Worm (Caenorhabditis elegans): ENCODE results near the gene lin-56.

Gene lin-56

DNA sequence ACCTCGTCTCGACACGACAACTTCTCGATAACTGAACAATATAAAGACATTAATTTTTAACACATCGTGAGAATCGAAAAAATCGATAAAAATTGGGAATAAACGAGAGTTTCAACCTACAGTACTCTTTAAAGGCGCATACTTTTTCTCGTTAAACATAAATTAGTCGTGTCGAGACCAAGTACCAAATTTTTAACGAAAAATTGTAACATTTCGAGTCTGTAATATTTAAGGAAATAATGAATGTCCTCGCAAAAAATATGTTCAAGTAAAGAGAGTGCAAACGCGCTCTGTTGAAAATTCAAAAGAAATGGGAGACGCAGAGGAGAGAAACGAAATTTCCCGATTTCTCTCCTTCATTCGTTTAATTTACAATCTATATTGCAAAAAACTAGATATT lies 528 bp downstream of the lin-56 start:
- no peak for TF ChIP-seq egl-27 (tag; optimal IDR thresholded peaks at IDR 0.05)
- TF ChIP-seq nhr-12 (tag; optimal IDR thresholded peaks at IDR 0.05): no peak
- no peak for TF ChIP-seq lin-13 (GFP tag; optimal IDR thresholded peaks at IDR 0.05)
- TF ChIP-seq ama-1 (optimal IDR thresholded peaks at IDR 0.05): no peak
- TF ChIP-seq nhr-6 (tag; optimal IDR thresholded peaks at IDR 0.05): peak; percentile 15
- no peak for TF ChIP-seq nhr-10 (tag; optimal IDR thresholded peaks at IDR 0.05)
- no peak for TF ChIP-seq unc-39 (tag; optimal IDR thresholded peaks at IDR 0.05)
- peak; percentile 23 for TF ChIP-seq crh-2 (tag; optimal IDR thresholded peaks at IDR 0.05)
- TF ChIP-seq elt-3 (tag; optimal IDR thresholded peaks at IDR 0.05): no peak
- no peak for TF ChIP-seq ZK546.5 (tag; optimal IDR thresholded peaks at IDR 0.05)
- no peak for TF ChIP-seq unc-62 (GFP tag; optimal IDR thresholded peaks at IDR 0.05)
- TF ChIP-seq ceh-82 (tag; optimal IDR thresholded peaks at IDR 0.05): no peak
- no peak for TF ChIP-seq gmeb-1 (tag; optimal IDR thresholded peaks at IDR 0.05)
- no peak for TF ChIP-seq peb-1 (tag; optimal IDR thresholded peaks at IDR 0.05)
- TF ChIP-seq dmd-4 (tag; optimal IDR thresholded peaks at IDR 0.05): no peak
- no peak for TF ChIP-seq sma-3 (GFP tag; optimal IDR thresholded peaks at IDR 0.05)
- TF ChIP-seq nhr-11 (tag; optimal IDR thresholded peaks at IDR 0.05): no peak
- no peak for TF ChIP-seq blmp-1 (tag; optimal IDR thresholded peaks at IDR 0.05; ENCODE audit: insufficient read depth)
- no peak for TF ChIP-seq snpc-4 (tag; optimal IDR thresholded peaks at IDR 0.05)
- TF ChIP-seq sma-9 (GFP tag; optimal IDR thresholded peaks at IDR 0.05): peak; percentile 12
- no peak for TF ChIP-seq sma-9 (tag; optimal IDR thresholded peaks at IDR 0.05)
- no peak for TF ChIP-seq alr-1 (tag; optimal IDR thresholded peaks at IDR 0.05)
- TF ChIP-seq skn-1 (tag; optimal IDR thresholded peaks at IDR 0.05): no peak
- TF ChIP-seq mdl-1 (tag; optimal IDR thresholded peaks at IDR 0.05): no peak
- TF ChIP-seq elt-1 (tag; optimal IDR thresholded peaks at IDR 0.05): no peak
- TF ChIP-seq nhr-129 (tag; optimal IDR thresholded peaks at IDR 0.05): peak; percentile 0
- TF ChIP-seq nhr-23 (tag; optimal IDR thresholded peaks at IDR 0.05): no peak
- TF ChIP-seq fos-1 (tag; optimal IDR thresholded peaks at IDR 0.05): no peak
- TF ChIP-seq R02D3.7 (tag; optimal IDR thresholded peaks at IDR 0.05): no peak
- no peak for TF ChIP-seq ztf-1 (GFP tag; conservative IDR thresholded peaks at IDR 0.05)
- TF ChIP-seq lin-39 (tag; optimal IDR thresholded peaks at IDR 0.05): no peak
- peak; percentile 60 for TF ChIP-seq ztf-4 (tag; optimal IDR thresholded peaks at IDR 0.05)
- no peak for TF ChIP-seq ceh-16 (tag; optimal IDR thresholded peaks at IDR 0.05)
- no peak for TF ChIP-seq mbf-1 (tag; optimal IDR thresholded peaks at IDR 0.05)
- TF ChIP-seq aly-2 (tag; optimal IDR thresholded peaks at IDR 0.05): no peak
- no peak for TF ChIP-seq zag-1 (tag; optimal IDR thresholded peaks at IDR 0.05)
- TF ChIP-seq unc-55 (GFP tag; optimal IDR thresholded peaks at IDR 0.05): peak; percentile 14
- no peak for TF ChIP-seq ztf-11 (tag; optimal IDR thresholded peaks at IDR 0.05)
- peak in 1 of 2 experiments; percentile 28 for TF ChIP-seq lsy-2 (tag; optimal IDR thresholded peaks at IDR 0.05)
- no peak for TF ChIP-seq nhr-77 (tag; optimal IDR thresholded peaks at IDR 0.05)
- TF ChIP-seq sem-4 (tag; optimal IDR thresholded peaks at IDR 0.05): no peak
- TF ChIP-seq mab-5 (tag; optimal IDR thresholded peaks at IDR 0.05): no peak
- no peak for TF ChIP-seq lin-11 (tag; optimal IDR thresholded peaks at IDR 0.05)
- TF ChIP-seq nhr-237 (tag; optimal IDR thresholded peaks at IDR 0.05): no peak
- peak; percentile 36 for TF ChIP-seq nhr-25 (tag; optimal IDR thresholded peaks at IDR 0.05)
- no peak for TF ChIP-seq F13H6.1 (tag; optimal IDR thresholded peaks at IDR 0.05)
- no peak for TF ChIP-seq Y55F3AM.14 (GFP tag; optimal IDR thresholded peaks at IDR 0.05)
- TF ChIP-seq C34F6.9 (tag; optimal IDR thresholded peaks at IDR 0.05): peak; percentile 49
- TF ChIP-seq nhr-21 (tag; optimal IDR thresholded peaks at IDR 0.05): peak; percentile 24

DNA sequence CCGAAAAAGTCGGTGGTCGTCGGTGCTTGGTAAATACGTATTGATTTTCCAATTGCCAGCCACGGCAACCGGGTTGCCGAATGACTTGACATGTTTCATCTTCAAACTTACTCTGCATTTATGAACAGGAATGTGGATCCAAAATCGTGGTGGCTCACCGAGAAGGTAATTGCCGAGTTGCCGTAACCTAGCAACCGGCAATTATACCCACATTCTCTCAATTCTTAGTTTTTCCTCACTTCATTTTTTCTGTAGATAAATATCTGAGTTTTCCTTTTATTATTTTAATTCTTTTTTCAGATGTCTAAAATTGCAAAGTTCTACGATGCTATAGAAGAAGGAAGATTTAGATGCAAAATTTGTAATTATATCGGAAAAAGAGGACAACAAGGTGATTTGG lies 2.8 kb downstream of the lin-56 start, which contains the start of gene ZK673.4:
TSS of gene ZK673.4 (plus strand) at position 301 of the 400 bp plus-strand sequence.
- TF ChIP-seq mbf-1 (tag; optimal IDR thresholded peaks at IDR 0.05): no peak
- TF ChIP-seq nhr-11 (tag; optimal IDR thresholded peaks at IDR 0.05): no peak
- TF ChIP-seq nhr-23 (tag; optimal IDR thresholded peaks at IDR 0.05): no peak
- no peak for TF ChIP-seq unc-39 (tag; optimal IDR thresholded peaks at IDR 0.05)
- no peak for TF ChIP-seq dmd-4 (tag; optimal IDR thresholded peaks at IDR 0.05)

Measured in whole organism, L2 larva.